Fruit fly (Drosophila melanogaster) whole organism, embryonic: ENCODE results near the gene cass.

Source experiments
- CG10321 ChIP-seq: fragments of 200-800 bp; sonication (Bioruptor generic); IDR thresholded peaks from 2 replicates; pipeline ENCODE4 v1.3.6; 2022; ENCODE audit warnings: missing biosample characterization, missing genetic modification characterization
- CG10366 ChIP-seq: fragments of 200-800 bp; sonication (Bioruptor generic); IDR thresholded peaks from 2 replicates; pipeline ENCODE4 v1.3.6; 2022; ENCODE audit warnings: missing biosample characterization, missing genetic modification characterization
- CG12155 ChIP-seq: fragments of 200-800 bp; sonication (Bioruptor generic); optimal IDR thresholded peaks from 3 replicates; lab custom pipeline; 2016; ENCODE audit warnings: missing biosample characterization, missing genetic modification characterization
- CG13296 ChIP-seq: fragments of 200-800 bp; sonication (Bioruptor generic); optimal IDR thresholded peaks from 3 replicates; lab custom pipeline; 2018; ENCODE audit warnings: missing biosample characterization, mild to moderate bottlenecking, missing genetic modification characterization
- CG13624 ChIP-seq: fragments of 200-800 bp; sonication (Bioruptor generic); optimal IDR thresholded peaks from 2 replicates; lab custom pipeline; 2016; ENCODE audit warnings: missing biosample characterization, missing genetic modification characterization
- CG16813 ChIP-seq: fragments of 200-800 bp; sonication (Bioruptor generic); IDR thresholded peaks from 3 replicates; pipeline ENCODE4 v1.3.6; 2022; ENCODE audit warnings: missing biosample characterization, missing genetic modification characterization; ENCODE audit not compliant: partially characterized antibody
- CG17186 ChIP-seq: fragments of 200-800 bp; sonication (Bioruptor generic); optimal IDR thresholded peaks from 3 replicates; lab custom pipeline; 2017; ENCODE audit warnings: missing biosample characterization, missing genetic modification reagents, missing genetic modification characterization
- CG31441 ChIP-seq: fragments of 200-800 bp; sonication (Bioruptor generic); IDR thresholded peaks from 2 replicates; pipeline ENCODE4 v1.3.6; 2022; ENCODE audit warnings: missing biosample characterization, missing genetic modification characterization
- CG32772 ChIP-seq: fragments of 200-800 bp; sonication (Bioruptor generic); IDR thresholded peaks from 2 replicates; pipeline ENCODE4 v1.3.6; 2022; ENCODE audit warnings: missing biosample characterization, missing genetic modification characterization
- CG4707 ChIP-seq: fragments of 200-800 bp; sonication (Bioruptor generic); optimal IDR thresholded peaks from 2 replicates; lab custom pipeline; 2018; ENCODE audit warnings: missing biosample characterization, mild to moderate bottlenecking, missing genetic modification characterization, moderate library complexity
- CG4730 ChIP-seq: fragments of 200-800 bp; sonication (Bioruptor generic); IDR thresholded peaks from 2 replicates; pipeline ENCODE4 v1.3.6; 2022; ENCODE audit warnings: missing biosample characterization, missing genetic modification characterization
- CG6272 ChIP-seq: fragments of 200-800 bp; sonication (Bioruptor generic); IDR thresholded peaks from 2 replicates; pipeline ENCODE4 v1.3.6; 2022; ENCODE audit warnings: missing biosample characterization, missing genetic modification characterization
- CG6791 ChIP-seq: fragments of 200-800 bp; sonication (Bioruptor generic); IDR thresholded peaks from 3 replicates; pipeline ENCODE4 v1.3.6; 2022; ENCODE audit warnings: missing biosample characterization, missing genetic modification characterization; ENCODE audit not compliant: partially characterized antibody
- CG9437 ChIP-seq: fragments of 200-800 bp; sonication (Bioruptor generic); optimal IDR thresholded peaks from 2 replicates; lab custom pipeline; 2018; ENCODE audit warnings: missing biosample characterization, mild to moderate bottlenecking, missing genetic modification characterization
- CrebB ChIP-seq: fragments of 200-800 bp; sonication (Bioruptor generic); optimal IDR thresholded peaks from 3 replicates; lab custom pipeline; 2018; ENCODE audit warnings: missing biosample characterization, mild to moderate bottlenecking, missing genetic modification characterization
- Doc3 ChIP-seq: fragments of 200-800 bp; sonication (Bioruptor generic); IDR thresholded peaks from 3 replicates; pipeline ENCODE4 v1.3.6; 2022; ENCODE audit warnings: missing biosample characterization, missing genetic modification characterization; ENCODE audit not compliant: partially characterized antibody
- Dp ChIP-seq: fragments of 200-800 bp; sonication (Bioruptor generic); optimal IDR thresholded peaks from 2 replicates; lab custom pipeline; 2018; ENCODE audit warnings: missing biosample characterization, mild to moderate bottlenecking, missing genetic modification characterization, moderate library complexity
- Drgx ChIP-seq: fragments of 200-800 bp; sonication (Bioruptor generic); IDR thresholded peaks from 2 replicates; pipeline ENCODE4 v1.3.6; 2022; ENCODE audit warnings: missing biosample characterization, missing genetic modification characterization
- Fer3 ChIP-seq: fragments of 200-800 bp; sonication (Bioruptor generic); optimal IDR thresholded peaks from 2 replicates; lab custom pipeline; 2018; ENCODE audit warnings: missing biosample characterization, mild to moderate bottlenecking, missing genetic modification characterization, moderate library complexity
- Gug ChIP-seq: fragments of 200-800 bp; sonication (Bioruptor generic); IDR thresholded peaks from 4 replicates; pipeline ENCODE4 v1.3.6; 2022; ENCODE audit warnings: missing biosample characterization, missing genetic modification characterization
- Jarid2 ChIP-seq: fragments of 200-800 bp; sonication (Bioruptor generic); optimal IDR thresholded peaks from 3 replicates; lab custom pipeline; 2017; ENCODE audit warnings: mild to moderate bottlenecking, missing biosample characterization, missing genetic modification reagents, missing genetic modification characterization
- Mad ChIP-seq: fragments of 200-800 bp; sonication (Bioruptor generic); optimal IDR thresholded peaks from 2 replicates; lab custom pipeline; 2016; ENCODE audit warnings: missing biosample characterization, missing genetic modification characterization
- Pdp1 ChIP-seq, 2 experiments: fragments of 200-800 bp; sonication (Bioruptor generic); optimal IDR thresholded peaks; 3 replicates each; lab custom pipeline; 2016; ENCODE audit warnings: missing biosample characterization in 2 of 2, missing genetic modification characterization in 2 of 2, mild to moderate bottlenecking in 1 of 2, moderate library complexity in 1 of 2
- abd-A ChIP-seq: fragments of 200-800 bp; sonication (Bioruptor generic); optimal IDR thresholded peaks from 3 replicates; lab custom pipeline; 2019; ENCODE audit warnings: missing biosample characterization, mild to moderate bottlenecking, missing genetic modification characterization, moderate library complexity
- cato ChIP-seq: fragments of 200-800 bp; sonication (Bioruptor generic); optimal IDR thresholded peaks from 2 replicates; lab custom pipeline; 2016; ENCODE audit warnings: missing biosample characterization, missing genetic modification characterization, borderline replicate concordance
- caup ChIP-seq: fragments of 200-800 bp; sonication (Bioruptor generic); optimal IDR thresholded peaks from 3 replicates; lab custom pipeline; 2017; ENCODE audit warnings: missing biosample characterization, mild to moderate bottlenecking, missing genetic modification characterization, moderate library complexity; ENCODE audit not compliant: severe bottlenecking
- chif ChIP-seq, 2 experiments: fragments of 200-800 bp; sonication (Bioruptor generic); optimal IDR thresholded peaks; 3 replicates each; lab custom pipeline; 2016; ENCODE audit warnings: missing biosample characterization in 2 of 2, missing genetic modification characterization in 2 of 2
- ewg ChIP-seq: fragments of 200-800 bp; sonication (Bioruptor generic); optimal IDR thresholded peaks from 3 replicates; lab custom pipeline; 2017; ENCODE audit warnings: mild to moderate bottlenecking, missing biosample characterization, missing genetic modification reagents, missing genetic modification characterization
- exex ChIP-seq: fragments of 200-800 bp; sonication (Bioruptor generic); optimal IDR thresholded peaks from 4 replicates; lab custom pipeline; 2018; ENCODE audit warnings: missing biosample characterization, mild to moderate bottlenecking, missing genetic modification characterization, moderate library complexity
- eyg ChIP-seq: fragments of 200-800 bp; sonication (Bioruptor generic); optimal IDR thresholded peaks from 3 replicates; lab custom pipeline; 2016; ENCODE audit warnings: missing biosample characterization, missing genetic modification characterization
- fd64A ChIP-seq: fragments of 200-800 bp; sonication (Bioruptor generic); optimal IDR thresholded peaks from 3 replicates; lab custom pipeline; 2018; ENCODE audit warnings: missing biosample characterization, mild to moderate bottlenecking, missing genetic modification characterization
- ftz-f1 ChIP-seq: fragments of 200-800 bp; sonication (Bioruptor generic); optimal IDR thresholded peaks from 2 replicates; lab custom pipeline; 2016; ENCODE audit warnings: missing biosample characterization, missing genetic modification characterization
- ham ChIP-seq: fragments of 200-800 bp; sonication (Bioruptor generic); IDR thresholded peaks from 2 replicates; pipeline ENCODE4 v1.3.6; 2022; ENCODE audit warnings: missing biosample characterization, missing genetic modification characterization
- hbn ChIP-seq: fragments of 200-800 bp; sonication (Bioruptor generic); IDR thresholded peaks from 2 replicates; pipeline ENCODE4 v1.3.6; 2022; ENCODE audit warnings: missing biosample characterization, missing genetic modification characterization; ENCODE audit not compliant: partially characterized antibody
- hkb ChIP-seq, 2 experiments: fragments of 200-800 bp in 1 of 2; fragments of >200 bp in 1 of 2; sonication (Bioruptor generic) in 1 of 2; IDR thresholded peaks in 1 of 2; optimal IDR thresholded peaks in 1 of 2; 2 replicates each; pipeline versions ENCODE4 v1.3.6 to Lab custom; 2017 to 2022; ENCODE audit warnings: missing biosample characterization in 1 of 2, missing genetic modification characterization in 1 of 2
- nerfin-1 ChIP-seq: fragments of 200-800 bp; sonication (Bioruptor generic); optimal IDR thresholded peaks from 3 replicates; lab custom pipeline; 2019; ENCODE audit warnings: missing biosample characterization, mild to moderate bottlenecking, missing genetic modification characterization, moderate library complexity
- nmo ChIP-seq: fragments of 200-800 bp; sonication (Bioruptor generic); optimal IDR thresholded peaks from 2 replicates; lab custom pipeline; 2018; ENCODE audit warnings: missing biosample characterization, mild to moderate bottlenecking, missing genetic modification characterization, moderate library complexity
- prd ChIP-seq, 3 experiments: fragments of >200 bp in 2 of 3; fragments of 200-800 bp in 1 of 3; sonication (Bioruptor generic) in 1 of 3; optimal IDR thresholded peaks in 2 of 3; IDR thresholded peaks in 1 of 3; 2 replicates in 2 of 3; 3 replicates in 1 of 3; pipeline versions ENCODE4 v1.3.6 to Lab custom; 2017 to 2022; ENCODE audit warnings: missing biosample characterization in 1 of 3, missing genetic modification characterization in 1 of 3
- repo ChIP-seq: fragments of 200-800 bp; sonication (Bioruptor generic); optimal IDR thresholded peaks from 2 replicates; lab custom pipeline; 2016; ENCODE audit warnings: missing biosample characterization, missing genetic modification characterization
- ro ChIP-seq: fragments of 200-800 bp; sonication (Bioruptor generic); IDR thresholded peaks from 2 replicates; pipeline ENCODE4 v1.3.6; 2022; ENCODE audit warnings: missing biosample characterization, missing genetic modification characterization
- salm ChIP-seq: fragments of 200-800 bp; sonication (Bioruptor generic); optimal IDR thresholded peaks from 2 replicates; lab custom pipeline; 2018; ENCODE audit warnings: missing biosample characterization, mild to moderate bottlenecking, missing genetic modification characterization
- seq ChIP-seq: fragments of 200-800 bp; sonication (Bioruptor generic); IDR thresholded peaks from 2 replicates; pipeline ENCODE4 v1.3.6; 2022; ENCODE audit warnings: missing biosample characterization, missing genetic modification characterization
- sima ChIP-seq: fragments of 200-800 bp; sonication (Bioruptor generic); optimal IDR thresholded peaks from 2 replicates; lab custom pipeline; 2016; ENCODE audit warnings: missing biosample characterization, missing genetic modification characterization
- tna ChIP-seq: fragments of 200-800 bp; sonication (Bioruptor generic); IDR thresholded peaks from 2 replicates; pipeline ENCODE4 v1.3.6; 2022; ENCODE audit warnings: missing biosample characterization, missing genetic modification characterization; ENCODE audit not compliant: partially characterized antibody
- trh ChIP-seq: fragments of 200-800 bp; sonication (Bioruptor generic); optimal IDR thresholded peaks from 2 replicates; lab custom pipeline; 2016; ENCODE audit warnings: missing biosample characterization, missing genetic modification characterization
- ttk ChIP-seq: fragments of 200-800 bp; sonication (Bioruptor generic); IDR thresholded peaks from 2 replicates; pipeline ENCODE4 v2.1.2; 2022; ENCODE audit warnings: missing biosample characterization, missing genetic modification characterization
- unpg ChIP-seq: fragments of 200-800 bp; sonication (Bioruptor generic); optimal IDR thresholded peaks from 3 replicates; lab custom pipeline; 2018; ENCODE audit warnings: missing biosample characterization, mild to moderate bottlenecking, missing genetic modification characterization, moderate library complexity
- yki ChIP-seq: fragments of >200 bp; optimal IDR thresholded peaks from 3 replicates; lab custom pipeline; 2018
- zfh1 ChIP-seq: fragments of 200-800 bp; sonication (Bioruptor generic); IDR thresholded peaks from 3 replicates; pipeline ENCODE4 v1.3.6; 2022; ENCODE audit warnings: missing biosample characterization, missing genetic modification characterization

The cass gene

DNA sequence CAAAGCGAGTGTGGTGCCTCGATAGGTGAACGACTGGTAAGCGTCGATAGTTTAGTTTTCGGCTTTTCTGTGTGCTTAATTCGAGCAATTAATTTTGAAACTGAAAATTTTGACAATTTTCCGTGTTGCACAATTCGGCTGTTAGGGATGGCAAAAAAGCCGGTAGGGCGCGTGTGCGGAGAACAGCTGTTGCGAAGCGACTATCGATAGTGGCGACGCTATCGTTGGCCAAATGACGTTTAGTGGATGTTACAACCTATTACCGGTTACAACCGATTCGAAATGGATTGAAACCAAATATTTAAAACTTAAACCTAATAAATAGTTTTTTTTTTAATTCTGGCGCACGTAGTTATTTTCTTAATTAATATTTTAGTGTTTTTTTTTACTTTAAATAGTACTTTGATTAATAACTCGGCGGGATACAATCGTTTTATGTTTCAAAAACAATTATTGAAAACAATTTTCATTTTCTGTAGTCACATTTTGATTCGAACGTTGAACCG lies 23.3 kb upstream of the cass start, which contains the start of the genes mEFTs and Dhc36C (continued):
- TF ChIP-seq CG17186 (GFP tag; lab: Kevin White, UChicago) = peak; percentile 79
- TF ChIP-seq ham = no peak
- TF ChIP-seq CG4707 (GFP tag; lab: Kevin White, UChicago) = no peak
- no peak for TF ChIP-seq trh (GFP tag; lab: Kevin White, UChicago)
- TF ChIP-seq CG9437 (GFP tag; lab: Kevin White, UChicago) = peak; percentile 13
- no peak for TF ChIP-seq yki (lab: Kevin White, UChicago)
- TF ChIP-seq CG10366 (GFP tag; lab: Robert Waterston, UW) = no peak
- no peak for TF ChIP-seq fd64A (GFP tag; lab: Kevin White, UChicago)
- TF ChIP-seq CG12155 (GFP tag; lab: Kevin White, UChicago) = no peak
- no peak for TF ChIP-seq CG10321
- peak; percentile 80 for TF ChIP-seq tna (GFP tag; lab: Robert Waterston, UW)
- TF ChIP-seq unpg (GFP tag; lab: Kevin White, UChicago) = no peak
- TF ChIP-seq zfh1 = no peak
- no peak for TF ChIP-seq CG13624 (GFP tag; lab: Kevin White, UChicago)
- no peak for TF ChIP-seq repo (GFP tag; lab: Kevin White, UChicago)
- peak; percentile 42 for TF ChIP-seq nmo (GFP tag; lab: Kevin White, UChicago)
- TF ChIP-seq caup (GFP tag; lab: Kevin White, UChicago) = no peak
- TF ChIP-seq Pdp1 (GFP tag; optimal IDR thresholded peaks at IDR 0.05; lab: Kevin White, UChicago) = peak in 1 of 2 experiments; percentile 98
- no peak for TF ChIP-seq ro (GFP tag; lab: Robert Waterston, UW)
- TF ChIP-seq prd (optimal IDR thresholded peaks at IDR 0.05; lab: Kevin White, UChicago) = no peak
- TF ChIP-seq prd (GFP tag; IDR thresholded peaks at IDR 0.05; lab: Robert Waterston, UW) = no peak
- TF ChIP-seq CG13296 (GFP tag; lab: Kevin White, UChicago) = no peak
- TF ChIP-seq CG6272 (GFP tag; lab: Robert Waterston, UW) = no peak
- no peak for TF ChIP-seq abd-A (tag; lab: Kevin White, UChicago)
- no peak for TF ChIP-seq ftz-f1
- TF ChIP-seq ewg (GFP tag; lab: Kevin White, UChicago) = peak; percentile 96
- no peak for TF ChIP-seq seq
- no peak for TF ChIP-seq CG31441 (GFP tag; lab: Robert Waterston, UW)
- TF ChIP-seq cato (GFP tag; lab: Kevin White, UChicago) = no peak
- TF ChIP-seq hkb (optimal IDR thresholded peaks at IDR 0.05; lab: Kevin White, UChicago) = no peak
- peak; percentile 21; the same call in 1 of the 2 replicates for TF ChIP-seq hkb (GFP tag; IDR thresholded peaks at IDR 0.05; lab: Robert Waterston, UW)
- TF ChIP-seq Fer3 (tag; lab: Kevin White, UChicago) = no peak
- no peak for TF ChIP-seq CG4730 (GFP tag; lab: Robert Waterston, UW)
- no peak for TF ChIP-seq Jarid2
- TF ChIP-seq salm (tag; lab: Kevin White, UChicago) = no peak
- no peak for TF ChIP-seq CrebB (tag; lab: Kevin White, UChicago)
- no peak for TF ChIP-seq chif (GFP tag; optimal IDR thresholded peaks at IDR 0.05; lab: Kevin White, UChicago)
- no peak for TF ChIP-seq ttk (GFP tag; lab: Robert Waterston, UW)
- no peak for TF ChIP-seq Drgx (GFP tag; lab: Robert Waterston, UW)
- no peak for TF ChIP-seq eyg (GFP tag; lab: Kevin White, UChicago)
- peak; percentile 60 for TF ChIP-seq hbn (GFP tag; lab: Robert Waterston, UW)
- peak; percentile 76 for TF ChIP-seq Doc3
- peak; percentile 90 for TF ChIP-seq CG6791 (GFP tag; lab: Robert Waterston, UW)
- TF ChIP-seq sima = no peak
- TF ChIP-seq Mad (GFP tag; lab: Kevin White, UChicago) = no peak
- TF ChIP-seq CG32772 (GFP tag; lab: Robert Waterston, UW) = no peak
- TF ChIP-seq CG16813 = peak; percentile 88
- peak; percentile 25 for TF ChIP-seq nerfin-1 (tag; lab: Kevin White, UChicago)
- TF ChIP-seq exex (tag; lab: Kevin White, UChicago) = no peak
- no peak for TF ChIP-seq Gug (GFP tag; lab: Robert Waterston, UW)
- TF ChIP-seq Dp = peak; percentile 78
